Worm (Caenorhabditis elegans): ENCODE results near the gene clec-170.

Gene clec-170

ce11 chrIV:1264928-1265327 is 1.7 kb upstream of the clec-170 start, which contains the start of gene F38A1.13:
TSS of gene F38A1.13 (plus strand) at chrIV:1265228.
- TF ChIP-seq T26A8.4 (GFP tag; IDR thresholded peaks at IDR 0.05), result no peak
- no peak for TF ChIP-seq daf-19 (GFP tag; conservative IDR thresholded peaks at IDR 0.05)
- TF ChIP-seq lsy-2 (tag; optimal IDR thresholded peaks at IDR 0.05), result no peak
- no peak for TF ChIP-seq ztf-11 (tag; optimal IDR thresholded peaks at IDR 0.05)
- no peak for TF ChIP-seq unc-39 (tag; optimal IDR thresholded peaks at IDR 0.05)
- no peak for TF ChIP-seq fkh-10 (GFP tag; optimal IDR thresholded peaks at IDR 0.05)
- TF ChIP-seq lin-29 (GFP tag; IDR thresholded peaks at IDR 0.05), result no peak
- no peak for TF ChIP-seq nhr-48 (tag; optimal IDR thresholded peaks at IDR 0.05)

ce11 chrIV:1266138-1266537 is 528 bp upstream of the clec-170 start:
- no peak for TF ChIP-seq daf-16 (GFP tag; optimal IDR thresholded peaks at IDR 0.05)
- TF ChIP-seq daf-16 (tag; optimal IDR thresholded peaks at IDR 0.05), result peak; percentile 71
- TF ChIP-seq php-3 (GFP tag; IDR thresholded peaks at IDR 0.05), result peak; percentile 68
- peak; percentile 67 for TF ChIP-seq dve-1 (tag; optimal IDR thresholded peaks at IDR 0.05; ENCODE audit: insufficient read depth)
- peak; percentile 98 for TF ChIP-seq pqm-1 (tag; optimal IDR thresholded peaks at IDR 0.05)
- TF ChIP-seq hlh-11 (tag; optimal IDR thresholded peaks at IDR 0.05), result peak; percentile 63
- no peak for TF ChIP-seq daf-8 (GFP tag; IDR thresholded peaks at IDR 0.05)
- TF ChIP-seq dmd-6 (GFP tag; IDR thresholded peaks at IDR 0.05), result peak; percentile 85
- TF ChIP-seq lin-1 (GFP tag; IDR thresholded peaks at IDR 0.05), result 0 out of 2 replicates have a peak, but pooled peaks have one; percentile 11
- peak; percentile 73 for TF ChIP-seq nhr-77 (tag; optimal IDR thresholded peaks at IDR 0.05)
- peak; percentile 78 for TF ChIP-seq nhr-28 (tag; optimal IDR thresholded peaks at IDR 0.05)
- TF ChIP-seq ceh-20 (GFP tag; IDR thresholded peaks at IDR 0.05), result no peak

DNA sequence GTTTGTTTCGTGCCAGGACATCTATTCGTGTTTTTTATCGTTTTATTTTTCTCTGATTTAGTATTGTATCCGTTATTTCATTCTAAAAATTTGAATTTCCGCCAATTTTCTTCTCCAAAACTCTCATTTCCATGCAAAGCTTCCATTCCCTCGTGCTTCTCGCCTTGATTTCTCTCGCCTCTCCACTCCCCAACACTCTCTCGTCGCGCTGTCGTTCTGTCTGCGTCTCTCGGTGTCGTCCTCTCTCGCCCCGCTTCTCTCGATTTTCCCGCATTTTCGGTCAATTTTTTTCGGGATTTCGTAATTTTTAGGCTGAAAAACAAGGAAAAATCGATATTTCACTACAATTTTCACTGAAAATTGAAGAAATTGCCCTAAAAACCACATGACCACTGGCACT is 7.9 kb downstream of the clec-170 start, which contains the start of gene C09E9.1:
Gene C09E9.1 (plus strand): TSS at position 286 of the 400 bp plus-strand sequence.
- no peak for TF ChIP-seq duxl-1 (tag; optimal IDR thresholded peaks at IDR 0.05; ENCODE audit: poor library complexity)
- TF ChIP-seq ceh-32 (tag; optimal IDR thresholded peaks at IDR 0.05; ENCODE audit: poor library complexity), result no peak
- peak; percentile 79 for TF ChIP-seq hmg-1.1 (GFP tag; IDR thresholded peaks at IDR 0.05)
- no peak for TF ChIP-seq nhr-25 (tag; optimal IDR thresholded peaks at IDR 0.05; ENCODE audit: borderline replicate concordance, insufficient read depth)
- TF ChIP-seq unc-130 (GFP tag; optimal IDR thresholded peaks at IDR 0.05), result peak; percentile 8
- peak in 1 of 2 experiments; percentile 57 for TF ChIP-seq unc-62 (GFP tag; optimal IDR thresholded peaks at IDR 0.05 in 1 of 2)
- no peak for TF ChIP-seq unc-62 (tag; optimal IDR thresholded peaks at IDR 0.05)
- no peak for TF ChIP-seq daf-8 (GFP tag; IDR thresholded peaks at IDR 0.05)
- peak; percentile 79 for TF ChIP-seq dpl-1 (GFP tag; optimal IDR thresholded peaks at IDR 0.05)
- TF ChIP-seq tag-97 (GFP tag; IDR thresholded peaks at IDR 0.05), result no peak
- peak; percentile 50 for TF ChIP-seq lin-13 (GFP tag; optimal IDR thresholded peaks at IDR 0.05)
- no peak for TF ChIP-seq ceh-28 (tag; optimal IDR thresholded peaks at IDR 0.05)
- no peak for TF ChIP-seq gei-8 (GFP tag; optimal IDR thresholded peaks at IDR 0.05)
- no peak for TF ChIP-seq zfp-3 (GFP tag; conservative IDR thresholded peaks at IDR 0.05)
- TF ChIP-seq mep-1 (tag; optimal IDR thresholded peaks at IDR 0.05), result peak; percentile 63
- 0 out of 2 replicates have a peak, but pooled peaks have one; percentile 38 for TF ChIP-seq dmd-9 (GFP tag; IDR thresholded peaks at IDR 0.05)
- peak; percentile 95 to 99 for TF ChIP-seq mdl-1 (tag; optimal IDR thresholded peaks at IDR 0.05)
- peak in 1 of 2 experiments; percentile 33 for TF ChIP-seq hif-1 (tag; optimal IDR thresholded peaks at IDR 0.05)
- peak; percentile 29 for TF ChIP-seq nhr-28 (tag; optimal IDR thresholded peaks at IDR 0.05)
- peak; percentile 95 for TF ChIP-seq hlh-30 (tag; optimal IDR thresholded peaks at IDR 0.05; ENCODE audit: insufficient read depth)
- peak; percentile 75 for TF ChIP-seq T20F7.1 (GFP tag; optimal IDR thresholded peaks at IDR 0.05)
- no peak for TF ChIP-seq fos-1 (tag; optimal IDR thresholded peaks at IDR 0.05)
- TF ChIP-seq nhr-237 (tag; optimal IDR thresholded peaks at IDR 0.05), result no peak
- no peak for TF ChIP-seq F26F4.8 (GFP tag; conservative IDR thresholded peaks at IDR 0.05)
- TF ChIP-seq zfp-2 (tag; optimal IDR thresholded peaks at IDR 0.05), result no peak
- TF ChIP-seq hlh-11 (tag; optimal IDR thresholded peaks at IDR 0.05), result peak; percentile 75
- TF ChIP-seq jun-1 (tag; optimal IDR thresholded peaks at IDR 0.05), result no peak
- TF ChIP-seq lsy-2 (tag; optimal IDR thresholded peaks at IDR 0.05), result peak in 1 of 2 experiments; percentile 74
- TF ChIP-seq Y48G9A.11 (GFP tag; IDR thresholded peaks at IDR 0.05), result peak; percentile 54; the same call in 1 of the 2 replicates
- TF ChIP-seq cey-2 (tag; optimal IDR thresholded peaks at IDR 0.05; ENCODE audit: borderline replicate concordance, insufficient read depth), result no peak
- TF ChIP-seq F37D6.2 (tag; optimal IDR thresholded peaks at IDR 0.05), result no peak
- no peak for TF ChIP-seq tra-1 (GFP tag; IDR thresholded peaks at IDR 0.05)

Measured in whole organism, L4 larva.